Fruit fly (Drosophila melanogaster) whole organism: ENCODE results near the gene Cyp313a4.

Experiments
- psq ChIP-seq: fragments of >200 bp; optimal IDR thresholded peaks from 2 replicates; lab custom pipeline; 2017
- usp ChIP-seq: fragments of >200 bp; optimal IDR thresholded peaks from 2 replicates; lab custom pipeline; 2017; ENCODE audit warnings: missing biosample characterization, missing genetic modification characterization, mixed read lengths

dm6 chr3R:12637961-12638531 lies 43.1 kb downstream of the Cyp313a4 start, which contains the start of gene CG11608:
- TF ChIP-seq psq (lab: Kevin White, UChicago): no peak
- no peak for TF ChIP-seq usp (GFP tag; lab: Kevin White, UChicago)
